Fruit fly (Drosophila melanogaster) Kc167 (cell line): ENCODE results near the gene CG34451.

Source experiments
- Myc ChIP-seq: fragments of >200 bp; optimal IDR thresholded peaks from 2 replicates; lab custom pipeline; 2017; ENCODE audit warnings: missing external identifiers
- Sin3A ChIP-seq: fragments of >200 bp; optimal IDR thresholded peaks from 2 replicates; lab custom pipeline; 2018; ENCODE audit warnings: missing external identifiers

- TF ChIP-seq Myc (lab: Kevin White, UChicago) (no peak), Sin3A (lab: Kevin White, UChicago) (no peak)
Measured at dm6 chr3L:15647712-15648621, 43.9 kb downstream of the CG34451 start, which contains the start of the genes comm3 and CG43083.
